Fruit fly (Drosophila melanogaster): Measurements from ENCODE around the gene Proc-R.

Proc-R gene

DNA sequence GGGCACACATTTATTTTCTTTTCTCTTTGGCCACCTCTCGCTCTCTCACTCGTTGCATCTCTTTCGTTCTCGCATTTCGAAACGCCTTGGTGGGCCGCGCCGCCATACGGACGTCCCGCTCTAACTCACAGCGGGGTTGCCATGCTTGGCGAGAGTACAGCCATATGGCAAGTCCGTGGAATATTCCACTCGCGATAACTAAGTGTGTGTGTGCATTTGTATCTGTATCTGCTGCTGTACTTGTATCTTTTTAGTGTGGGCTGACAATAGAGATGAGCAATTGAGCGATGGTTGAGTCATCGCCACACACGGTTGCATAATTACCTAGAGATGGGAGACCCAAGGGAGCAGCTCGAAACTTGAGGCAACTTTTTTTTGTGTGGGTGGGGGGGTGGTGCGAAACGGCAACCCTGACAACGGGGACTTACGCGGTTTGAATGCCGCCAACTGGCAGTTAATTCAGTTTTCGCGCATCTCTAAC, 23.2 kb upstream of the Proc-R start (continued):
- TF ChIP-seq gce (GFP tag; IDR thresholded peaks at IDR 0.05) (peak; percentile 62; the same call in 1 of the 3 replicates), CG8924 (tag; optimal IDR thresholded peaks at IDR 0.05) (peak; percentile 80), CG1233 (GFP tag; optimal IDR thresholded peaks at IDR 0.05) (peak; percentile 73), zfh2 (GFP tag; optimal IDR thresholded peaks at IDR 0.05) (peak; percentile 92), CG2129 (GFP tag; IDR thresholded peaks at IDR 0.05; ENCODE audit: partially characterized antibody) (peak; percentile 75), Ravus (GFP tag; IDR thresholded peaks at IDR 0.05) (peak; percentile 46; the same call in 1 of the 2 replicates), prd (optimal IDR thresholded peaks at IDR 0.05) (no peak), prd (GFP tag; IDR thresholded peaks at IDR 0.05) (peak; percentile 93), sisA (GFP tag; IDR thresholded peaks at IDR 0.05) (peak; percentile 84), danr (GFP tag; IDR thresholded peaks at IDR 0.05) (peak; percentile 77), vvl (GFP tag; IDR thresholded peaks at IDR 0.05) (peak; percentile 94), ERR (GFP tag; optimal IDR thresholded peaks at IDR 0.05) (peak; percentile 79), CG10209 (GFP tag; optimal IDR thresholded peaks at IDR 0.05) (peak; percentile 83), CG4328 (GFP tag; optimal IDR thresholded peaks at IDR 0.05) (peak; percentile 78), CG17186 (GFP tag; optimal IDR thresholded peaks at IDR 0.05) (peak; percentile 49), unpg (GFP tag; optimal IDR thresholded peaks at IDR 0.05) (peak; percentile 77), TFAM (GFP tag; optimal IDR thresholded peaks at IDR 0.05) (no peak), E2f2 (GFP tag; IDR thresholded peaks at IDR 0.05) (peak; percentile 73), CG10959 (GFP tag; IDR thresholded peaks at IDR 0.05) (peak; percentile 76), cwo (GFP tag; optimal IDR thresholded peaks at IDR 0.05) (peak; percentile 72), pzg (GFP tag; optimal IDR thresholded peaks at IDR 0.05) (peak; percentile 94), Ssrp (tag; optimal IDR thresholded peaks at IDR 0.05) (peak; percentile 65), al (GFP tag; IDR thresholded peaks at IDR 0.05) (peak; percentile 87), chinmo (GFP tag; IDR thresholded peaks at IDR 0.05; ENCODE audit: partially characterized antibody) (peak; percentile 98), gcm (GFP tag; optimal IDR thresholded peaks at IDR 0.05) (peak; percentile 51), CG6683 (GFP tag; optimal IDR thresholded peaks at IDR 0.05) (peak; percentile 74), onecut (GFP tag; IDR thresholded peaks at IDR 0.05) (peak; percentile 23; the same call in 1 of the 2 replicates), Fer3 (tag; optimal IDR thresholded peaks at IDR 0.05) (peak; percentile 83), Fer2 (tag; optimal IDR thresholded peaks at IDR 0.05) (peak; percentile 74), CG2875 (GFP tag; optimal IDR thresholded peaks at IDR 0.05) (peak; percentile 41), jing (GFP tag; optimal IDR thresholded peaks at IDR 0.05) (no peak), CG43689 (GFP tag; IDR thresholded peaks at IDR 0.05) (peak; percentile 46; the same call in 1 of the 2 replicates), bbx (GFP tag; IDR thresholded peaks at IDR 0.05; ENCODE audit: partially characterized antibody) (peak; percentile 82), CG5953 (GFP tag; IDR thresholded peaks at IDR 0.05) (peak; percentile 76), CG7786 (GFP tag; optimal IDR thresholded peaks at IDR 0.05) (peak; percentile 93), CG7928 (GFP tag; optimal IDR thresholded peaks at IDR 0.05) (peak; percentile 44), odd (GFP tag; optimal IDR thresholded peaks at IDR 0.05) (no peak), CG11504 (tag; optimal IDR thresholded peaks at IDR 0.05) (peak; percentile 86), ro (GFP tag; IDR thresholded peaks at IDR 0.05) (peak; percentile 37; the same call in 1 of the 2 replicates), pfk (GFP tag; optimal IDR thresholded peaks at IDR 0.05) (peak; percentile 16), CG14860 (GFP tag; IDR thresholded peaks at IDR 0.05; ENCODE audit: partially characterized antibody) (peak; percentile 65), YL-1 (GFP tag; optimal IDR thresholded peaks at IDR 0.05) (peak; percentile 96), sens (GFP tag) (peak; percentile 95), jumu (GFP tag; optimal IDR thresholded peaks at IDR 0.05) (peak; percentile 87), vfl (GFP tag; optimal IDR thresholded peaks at IDR 0.05) (peak; percentile 66), CG6854 (GFP tag; optimal IDR thresholded peaks at IDR 0.05) (peak; percentile 48), ac (GFP tag; optimal IDR thresholded peaks at IDR 0.05) (peak; percentile 20), Deaf1 (tag; optimal IDR thresholded peaks at IDR 0.05) (peak; percentile 54), sob (GFP tag; IDR thresholded peaks at IDR 0.05) (peak; percentile 92), gro (GFP tag; optimal IDR thresholded peaks at IDR 0.05) (peak; percentile 89)

Data from whole organism, embryonic.